Fruit fly (Drosophila melanogaster) whole organism, embryonic: ENCODE results near the gene Bsg.
A peak's percentile ranks its signal among the peaks of the same experiment; 100 is the strongest.

Source experiments
- Atf3 ChIP-seq: fragments of 200-800 bp; sonication (Bioruptor generic); optimal IDR thresholded peaks from 3 replicates; lab custom pipeline; 2016; ENCODE audit warnings: missing biosample characterization, missing genetic modification characterization
- CG10654 ChIP-seq: fragments of 200-800 bp; sonication (Bioruptor generic); optimal IDR thresholded peaks from 2 replicates; lab custom pipeline; 2016; ENCODE audit warnings: missing biosample characterization, missing genetic modification characterization
- CG11456 ChIP-seq: fragments of 200-800 bp; sonication (Bioruptor generic); IDR thresholded peaks from 3 replicates; pipeline ENCODE4 v1.3.6; 2022; ENCODE audit warnings: missing biosample characterization, missing genetic modification characterization
- CG11560 ChIP-seq: fragments of 200-800 bp; sonication (Bioruptor generic); IDR thresholded peaks from 3 replicates; pipeline ENCODE4 v1.3.6; 2022; ENCODE audit warnings: missing biosample characterization, missing genetic modification characterization
- CG11723 ChIP-seq: fragments of 200-800 bp; sonication (Bioruptor generic); optimal IDR thresholded peaks from 2 replicates; lab custom pipeline; 2017; ENCODE audit warnings: missing biosample characterization, mild to moderate bottlenecking, missing genetic modification characterization
- CG12391 ChIP-seq: fragments of 200-800 bp; sonication (Bioruptor generic); optimal IDR thresholded peaks from 3 replicates; lab custom pipeline; 2018; ENCODE audit warnings: missing biosample characterization, mild to moderate bottlenecking, missing genetic modification characterization, moderate library complexity
- CG14710 ChIP-seq: fragments of 200-800 bp; sonication (Bioruptor generic); optimal IDR thresholded peaks from 3 replicates; lab custom pipeline; 2019; ENCODE audit warnings: missing biosample characterization, mild to moderate bottlenecking, missing genetic modification characterization, moderate library complexity
- CG16815 ChIP-seq: fragments of 200-800 bp; sonication (Bioruptor generic); optimal IDR thresholded peaks from 3 replicates; lab custom pipeline; 2017; ENCODE audit warnings: missing biosample characterization, mild to moderate bottlenecking, missing genetic modification characterization
- CG17912 ChIP-seq: fragments of 200-800 bp; sonication (Bioruptor generic); optimal IDR thresholded peaks from 2 replicates; lab custom pipeline; 2018; ENCODE audit warnings: missing biosample characterization, mild to moderate bottlenecking, missing genetic modification characterization
- CG18262 ChIP-seq: fragments of 200-800 bp; optimal IDR thresholded peaks from 3 replicates; lab custom pipeline; 2019; ENCODE audit warnings: missing biosample characterization, mild to moderate bottlenecking, missing genetic modification characterization, moderate library complexity
- CG2712 ChIP-seq: fragments of 200-800 bp; optimal IDR thresholded peaks from 3 replicates; lab custom pipeline; 2019; ENCODE audit warnings: missing biosample characterization, mild to moderate bottlenecking, missing genetic modification characterization, moderate library complexity
- CG32532 ChIP-seq: fragments of 200-800 bp; sonication (Bioruptor generic); IDR thresholded peaks from 2 replicates; pipeline ENCODE4 v1.3.6; 2022; ENCODE audit warnings: missing biosample characterization, missing genetic modification characterization
- CG32772 ChIP-seq: fragments of 200-800 bp; sonication (Bioruptor generic); IDR thresholded peaks from 2 replicates; pipeline ENCODE4 v1.3.6; 2022; ENCODE audit warnings: missing biosample characterization, missing genetic modification characterization
- CG33213 ChIP-seq: fragments of 200-800 bp; sonication (Bioruptor generic); optimal IDR thresholded peaks from 3 replicates; lab custom pipeline; 2016; ENCODE audit warnings: missing biosample characterization, missing genetic modification characterization
- CG6175 ChIP-seq: fragments of 200-800 bp; sonication (Bioruptor generic); IDR thresholded peaks from 3 replicates; pipeline ENCODE4 v1.3.6; 2022; ENCODE audit warnings: missing biosample characterization, missing genetic modification characterization
- CG6254 ChIP-seq: fragments of 200-800 bp; sonication (Bioruptor generic); optimal IDR thresholded peaks from 3 replicates; lab custom pipeline; 2017; ENCODE audit warnings: mild to moderate bottlenecking, missing biosample characterization, missing genetic modification reagents, missing genetic modification characterization
- CG6654 ChIP-seq: fragments of 200-800 bp; sonication (Bioruptor generic); optimal IDR thresholded peaks from 2 replicates; lab custom pipeline; 2017; ENCODE audit warnings: missing biosample characterization, mild to moderate bottlenecking, missing genetic modification characterization
- CG8944 ChIP-seq: fragments of 200-800 bp; sonication (Bioruptor generic); optimal IDR thresholded peaks from 3 replicates; lab custom pipeline; 2016; ENCODE audit warnings: missing biosample characterization, missing genetic modification characterization
- CTCF ChIP-seq: fragments of 200-800 bp; sonication (Bioruptor generic); optimal IDR thresholded peaks from 2 replicates; lab custom pipeline; 2017; ENCODE audit warnings: missing biosample characterization, mild to moderate bottlenecking, missing genetic modification characterization, moderate library complexity
- CkIIα-i1 ChIP-seq: fragments of 200-800 bp; sonication (Bioruptor generic); IDR thresholded peaks from 2 replicates; pipeline ENCODE4 v1.3.6; 2022; ENCODE audit warnings: missing biosample characterization, missing genetic modification characterization
- CoRest ChIP-seq: fragments of 200-800 bp; sonication (Bioruptor generic); optimal IDR thresholded peaks from 3 replicates; lab custom pipeline; 2018; ENCODE audit warnings: missing biosample characterization, mild to moderate bottlenecking, missing genetic modification characterization, moderate library complexity
- D19B ChIP-seq: fragments of 200-800 bp; sonication (Bioruptor generic); optimal IDR thresholded peaks from 2 replicates; lab custom pipeline; 2017; ENCODE audit warnings: missing biosample characterization, mild to moderate bottlenecking, missing genetic modification characterization
- Dfd ChIP-seq, 2 experiments: fragments of >200 bp; optimal IDR thresholded peaks; 2 replicates each; lab custom pipeline; 2017; ENCODE audit warnings: missing biosample characterization in 2 of 2, missing genetic modification characterization in 2 of 2
- ERR ChIP-seq: fragments of 200-800 bp; sonication (Bioruptor generic); optimal IDR thresholded peaks from 2 replicates; lab custom pipeline; 2016; ENCODE audit warnings: missing biosample characterization, missing genetic modification characterization
- Eip74EF ChIP-seq, 2 experiments: fragments of 200-800 bp in 1 of 2; fragments of >200 bp in 1 of 2; sonication (Bioruptor generic) in 1 of 2; optimal IDR thresholded peaks; 2 replicates each; lab custom pipeline; 2017 to 2019; ENCODE audit warnings: missing biosample characterization in 2 of 2, missing genetic modification characterization in 2 of 2, mild to moderate bottlenecking in 1 of 2, moderate library complexity in 1 of 2
- H15 ChIP-seq: fragments of 200-800 bp; sonication (Bioruptor generic); IDR thresholded peaks from 3 replicates; pipeline ENCODE4 v1.3.6; 2022; ENCODE audit warnings: missing biosample characterization, missing genetic modification characterization
- HmgZ ChIP-seq: fragments of 200-800 bp; sonication (Bioruptor generic); optimal IDR thresholded peaks from 2 replicates; lab custom pipeline; 2018; ENCODE audit warnings: missing biosample characterization, mild to moderate bottlenecking, missing genetic modification characterization
- Hr3 ChIP-seq: fragments of 200-800 bp; sonication (Bioruptor generic); optimal IDR thresholded peaks from 3 replicates; lab custom pipeline; 2016; ENCODE audit warnings: missing biosample characterization, missing genetic modification characterization
- Hr39 ChIP-seq: fragments of >200 bp; optimal IDR thresholded peaks from 2 replicates; lab custom pipeline; 2017
- NC2β ChIP-seq: fragments of 200-800 bp; sonication (Bioruptor generic); optimal IDR thresholded peaks from 2 replicates; lab custom pipeline; 2016; ENCODE audit warnings: missing biosample characterization, missing genetic modification characterization
- Nf-YC ChIP-seq: fragments of 200-800 bp; optimal IDR thresholded peaks from 3 replicates; lab custom pipeline; 2019; ENCODE audit warnings: missing biosample characterization, mild to moderate bottlenecking, missing genetic modification characterization, moderate library complexity
- Rfx ChIP-seq: fragments of 200-800 bp; sonication (Bioruptor generic); IDR thresholded peaks from 2 replicates; pipeline ENCODE4 v1.3.6; 2022; ENCODE audit warnings: missing biosample characterization, missing genetic modification characterization
- Trl ChIP-seq, 3 experiments: fragments of >200 bp in 2 of 3; fragments of 200-800 bp in 1 of 3; sonication (Bioruptor generic) in 1 of 3; optimal IDR thresholded peaks; 2 replicates in 1 of 3; 3 replicates in 2 of 3; lab custom pipeline; 2016 to 2017; ENCODE audit warnings: missing biosample characterization in 1 of 3, missing genetic modification characterization in 1 of 3
- Xrp1 ChIP-seq: fragments of 200-800 bp; sonication (Bioruptor generic); IDR thresholded peaks from 2 replicates; pipeline ENCODE4 v1.3.6; 2022; ENCODE audit warnings: missing biosample characterization, missing genetic modification characterization
- chinmo ChIP-seq: fragments of 200-800 bp; sonication (Bioruptor generic); IDR thresholded peaks from 4 replicates; pipeline ENCODE4 v1.3.6; 2022; ENCODE audit warnings: missing biosample characterization, missing genetic modification characterization; ENCODE audit not compliant: partially characterized antibody
- corto ChIP-seq: fragments of 200-800 bp; sonication (Bioruptor generic); optimal IDR thresholded peaks from 2 replicates; lab custom pipeline; 2016; ENCODE audit warnings: missing biosample characterization, mild to moderate bottlenecking, missing genetic modification characterization, moderate library complexity
- disco-r ChIP-seq: fragments of 200-800 bp; sonication (Bioruptor generic); optimal IDR thresholded peaks from 2 replicates; lab custom pipeline; 2016; ENCODE audit warnings: missing biosample characterization, missing genetic modification characterization
- h ChIP-seq: fragments of >200 bp; optimal IDR thresholded peaks from 2 replicates; lab custom pipeline; 2017
- ham ChIP-seq: fragments of 200-800 bp; sonication (Bioruptor generic); IDR thresholded peaks from 2 replicates; pipeline ENCODE4 v1.3.6; 2022; ENCODE audit warnings: missing biosample characterization, missing genetic modification characterization
- hbn ChIP-seq: fragments of 200-800 bp; sonication (Bioruptor generic); IDR thresholded peaks from 2 replicates; pipeline ENCODE4 v1.3.6; 2022; ENCODE audit warnings: missing biosample characterization, missing genetic modification characterization; ENCODE audit not compliant: partially characterized antibody
- hkb ChIP-seq, 2 experiments: fragments of 200-800 bp in 1 of 2; fragments of >200 bp in 1 of 2; sonication (Bioruptor generic) in 1 of 2; IDR thresholded peaks in 1 of 2; optimal IDR thresholded peaks in 1 of 2; 2 replicates each; pipeline versions ENCODE4 v1.3.6 to Lab custom; 2017 to 2022; ENCODE audit warnings: missing biosample characterization in 1 of 2, missing genetic modification characterization in 1 of 2
- kay ChIP-seq: fragments of 200-800 bp; sonication (Bioruptor generic); optimal IDR thresholded peaks from 2 replicates; lab custom pipeline; 2016; ENCODE audit warnings: missing biosample characterization, missing genetic modification characterization
- lbe ChIP-seq: fragments of 200-800 bp; sonication (Bioruptor generic); optimal IDR thresholded peaks from 2 replicates; lab custom pipeline; 2016; ENCODE audit warnings: missing biosample characterization, mild to moderate bottlenecking, missing genetic modification characterization
- ro ChIP-seq: fragments of 200-800 bp; sonication (Bioruptor generic); IDR thresholded peaks from 2 replicates; pipeline ENCODE4 v1.3.6; 2022; ENCODE audit warnings: missing biosample characterization, missing genetic modification characterization
- so ChIP-seq: fragments of 200-800 bp; sonication (Bioruptor generic); IDR thresholded peaks from 3 replicates; pipeline ENCODE4 v1.3.6; 2022; ENCODE audit warnings: missing biosample characterization, missing genetic modification characterization
- stwl ChIP-seq: fragments of 200-800 bp; sonication (Bioruptor generic); optimal IDR thresholded peaks from 3 replicates; lab custom pipeline; 2018; ENCODE audit warnings: missing biosample characterization, mild to moderate bottlenecking, missing genetic modification characterization, moderate library complexity
- tup ChIP-seq: fragments of 200-800 bp; sonication (Bioruptor generic); optimal IDR thresholded peaks from 2 replicates; lab custom pipeline; 2016; ENCODE audit warnings: missing biosample characterization, mild to moderate bottlenecking, missing genetic modification characterization, moderate library complexity

Gene Bsg

dm6 chr2L:8081640-8082485 is 1.4 kb upstream of the Bsg start (continued):
- TF ChIP-seq CG11723 (GFP tag; lab: Kevin White, UChicago) (peak; percentile 70), ro (peak; percentile 48), HmgZ (tag; lab: Kevin White, UChicago) (peak; percentile 53), tup (GFP tag; lab: Kevin White, UChicago) (peak; percentile 27), CG6654 (GFP tag; lab: Kevin White, UChicago) (no peak), CG12391 (peak; percentile 91), CTCF (peak; percentile 54), CG14710 (tag; lab: Kevin White, UChicago) (peak; percentile 84), ERR (GFP tag; lab: Kevin White, UChicago) (no peak), hbn (GFP tag; lab: Robert Waterston, UW) (no peak)

dm6 chr2L:8082692-8083412 is 368 bp upstream of the Bsg start, which contains the start of gene Mcr:
TSS of gene Mcr (minus strand) at chr2L:8082982.
- TF ChIP-seq hbn (GFP tag; lab: Robert Waterston, UW) (peak; percentile 23; the same call in 1 of the 2 replicates), CoRest (tag; lab: Kevin White, UChicago) (peak; percentile 54), lbe (no peak), CG32532 (GFP tag; lab: Robert Waterston, UW) (no peak; the same call in 1 of the 2 replicates), CG33213 (GFP tag; lab: Kevin White, UChicago) (peak; percentile 74), CG11456 (no peak), chinmo (GFP tag; lab: Robert Waterston, UW) (no peak), hkb (optimal IDR thresholded peaks at IDR 0.05; lab: Kevin White, UChicago) (no peak), hkb (GFP tag; IDR thresholded peaks at IDR 0.05; lab: Robert Waterston, UW) (no peak), CG18262 (tag; lab: Kevin White, UChicago) (no peak), D19B (GFP tag; lab: Kevin White, UChicago) (no peak), CG10654 (peak; percentile 12), Nf-YC (tag; lab: Kevin White, UChicago) (peak; percentile 1), stwl (tag; lab: Kevin White, UChicago) (peak; percentile 64), NC2β (GFP tag; lab: Kevin White, UChicago) (no peak), h (lab: Kevin White, UChicago) (no peak), corto (GFP tag; lab: Kevin White, UChicago) (no peak), CG16815 (GFP tag; lab: Kevin White, UChicago) (no peak), Eip74EF (GFP tag; optimal IDR thresholded peaks at IDR 0.05; lab: Kevin White, UChicago) (no peak), CG6254 (GFP tag; lab: Kevin White, UChicago) (no peak), Rfx (GFP tag; lab: Robert Waterston, UW) (peak; percentile 64), Atf3 (GFP tag; lab: Kevin White, UChicago) (no peak), ham (GFP tag; lab: Robert Waterston, UW) (no peak), Trl (optimal IDR thresholded peaks at IDR 0.05; lab: Kevin White, UChicago) (no peak), Trl (GFP tag; optimal IDR thresholded peaks at IDR 0.05; lab: Kevin White, UChicago) (no peak), CG11560 (tag; lab: Robert Waterston, UW) (no peak), CG17912 (no peak), Hr39 (no peak), CG2712 (peak; percentile 34), CG32772 (GFP tag; lab: Robert Waterston, UW) (no peak), Dfd (GFP tag; optimal IDR thresholded peaks at IDR 0.05; lab: Kevin White, UChicago) (no peak), Hr3 (no peak), CkIIα-i1 (no peak), disco-r (GFP tag; lab: Kevin White, UChicago) (no peak), kay (peak; percentile 50), Xrp1 (GFP tag; lab: Robert Waterston, UW) (no peak), CG6175 (GFP tag; lab: Robert Waterston, UW) (no peak), H15 (no peak), CG8944 (no peak), so (GFP tag; lab: Robert Waterston, UW) (no peak)
